Fruit fly (Drosophila melanogaster) whole organism, embryonic: ENCODE results near the gene CG32276.

Experiments
- BEAF-32 ChIP-seq: fragments of 200-800 bp; sonication (Bioruptor generic); optimal IDR thresholded peaks from 3 replicates; lab custom pipeline; 2017; ENCODE audit warnings: missing biosample characterization, missing genetic modification characterization, mild to moderate bottlenecking, moderate library complexity, missing genetic modification reagents
- Bgb ChIP-seq: fragments of 200-800 bp; sonication (Bioruptor generic); IDR thresholded peaks from 2 replicates; pipeline ENCODE4 v1.3.6; 2022; ENCODE audit warnings: missing biosample characterization, missing genetic modification characterization; ENCODE audit not compliant: partially characterized antibody
- Blimp-1 ChIP-seq: fragments of 200-800 bp; sonication (Bioruptor generic); optimal IDR thresholded peaks from 3 replicates; lab custom pipeline; 2018; ENCODE audit warnings: missing biosample characterization, missing genetic modification characterization, mild to moderate bottlenecking, moderate library complexity, missing genetic modification reagents
- CG12071 ChIP-seq: fragments of 200-800 bp; sonication (Bioruptor generic); optimal IDR thresholded peaks from 3 replicates; lab custom pipeline; 2018; ENCODE audit warnings: missing biosample characterization, mild to moderate bottlenecking, missing genetic modification characterization
- CG13287 ChIP-seq: fragments of 200-800 bp; sonication (Bioruptor generic); IDR thresholded peaks from 2 replicates; pipeline ENCODE4 v1.3.6; 2022; ENCODE audit warnings: missing biosample characterization, missing genetic modification characterization; ENCODE audit not compliant: partially characterized antibody
- CG14441 ChIP-seq: fragments of 200-800 bp; sonication (Bioruptor generic); IDR thresholded peaks from 2 replicates; pipeline ENCODE4 v1.3.6; 2022; ENCODE audit warnings: missing biosample characterization, missing genetic modification characterization
- CG14860 ChIP-seq: fragments of 200-800 bp; sonication (Bioruptor generic); IDR thresholded peaks from 3 replicates; pipeline ENCODE4 v1.3.6; 2022; ENCODE audit warnings: missing biosample characterization, missing genetic modification characterization; ENCODE audit not compliant: partially characterized antibody
- CG15073 ChIP-seq: fragments of 200-800 bp; sonication (Bioruptor generic); optimal IDR thresholded peaks from 2 replicates; lab custom pipeline; 2016; ENCODE audit warnings: missing biosample characterization, missing genetic modification characterization
- CG17385 ChIP-seq: fragments of 200-800 bp; sonication (Bioruptor generic); optimal IDR thresholded peaks from 3 replicates; lab custom pipeline; 2018; ENCODE audit warnings: missing biosample characterization, mild to moderate bottlenecking, missing genetic modification characterization
- CG17802 ChIP-seq: fragments of 200-800 bp; sonication (Bioruptor generic); optimal IDR thresholded peaks from 2 replicates; lab custom pipeline; 2018; ENCODE audit warnings: missing biosample characterization, mild to moderate bottlenecking, missing genetic modification characterization, moderate library complexity
- CG18619 ChIP-seq: fragments of 200-800 bp; sonication (Bioruptor generic); optimal IDR thresholded peaks from 3 replicates; lab custom pipeline; 2017; ENCODE audit warnings: missing biosample characterization, mild to moderate bottlenecking, missing genetic modification characterization
- CG2129 ChIP-seq: fragments of 200-800 bp; sonication (Bioruptor generic); IDR thresholded peaks from 2 replicates; pipeline ENCODE4 v1.3.6; 2022; ENCODE audit warnings: missing biosample characterization, missing genetic modification characterization; ENCODE audit not compliant: partially characterized antibody
- CG2889 ChIP-seq: fragments of 200-800 bp; sonication (Bioruptor generic); IDR thresholded peaks from 3 replicates; pipeline ENCODE4 v1.3.6; 2022; ENCODE audit warnings: missing biosample characterization, missing genetic modification characterization
- CG30403 ChIP-seq: fragments of 200-800 bp; sonication (Bioruptor generic); optimal IDR thresholded peaks from 3 replicates; lab custom pipeline; 2016; ENCODE audit warnings: missing biosample characterization, missing genetic modification characterization
- CG3065 ChIP-seq: fragments of 200-800 bp; sonication (Bioruptor generic); optimal IDR thresholded peaks from 2 replicates; lab custom pipeline; 2016; ENCODE audit warnings: missing biosample characterization, missing genetic modification characterization
- CG32767 ChIP-seq: fragments of 200-800 bp; sonication (Bioruptor generic); IDR thresholded peaks from 2 replicates; pipeline ENCODE4 v1.3.6; 2022; ENCODE audit warnings: missing biosample characterization, missing genetic modification characterization
- CG4328 ChIP-seq: fragments of 200-800 bp; sonication (Bioruptor generic); optimal IDR thresholded peaks from 3 replicates; lab custom pipeline; 2017; ENCODE audit warnings: missing biosample characterization, missing genetic modification reagents, missing genetic modification characterization
- CG4730 ChIP-seq: fragments of 200-800 bp; sonication (Bioruptor generic); IDR thresholded peaks from 2 replicates; pipeline ENCODE4 v1.3.6; 2022; ENCODE audit warnings: missing biosample characterization, missing genetic modification characterization
- CG8388 ChIP-seq: fragments of 200-800 bp; sonication (Bioruptor generic); optimal IDR thresholded peaks from 2 replicates; lab custom pipeline; 2019; ENCODE audit warnings: missing biosample characterization, mild to moderate bottlenecking, missing genetic modification characterization, moderate library complexity
- D19B ChIP-seq: fragments of 200-800 bp; sonication (Bioruptor generic); optimal IDR thresholded peaks from 2 replicates; lab custom pipeline; 2017; ENCODE audit warnings: missing biosample characterization, mild to moderate bottlenecking, missing genetic modification characterization
- Dll ChIP-seq: fragments of 200-800 bp; sonication (Bioruptor generic); IDR thresholded peaks from 4 replicates; pipeline ENCODE4 v1.3.6; 2022; ENCODE audit warnings: missing biosample characterization, missing genetic modification characterization; ENCODE audit not compliant: partially characterized antibody
- Doc3 ChIP-seq: fragments of 200-800 bp; sonication (Bioruptor generic); IDR thresholded peaks from 3 replicates; pipeline ENCODE4 v1.3.6; 2022; ENCODE audit warnings: missing biosample characterization, missing genetic modification characterization; ENCODE audit not compliant: partially characterized antibody
- Dp ChIP-seq: fragments of 200-800 bp; sonication (Bioruptor generic); optimal IDR thresholded peaks from 2 replicates; lab custom pipeline; 2018; ENCODE audit warnings: missing biosample characterization, mild to moderate bottlenecking, missing genetic modification characterization, moderate library complexity
- Dref ChIP-seq: fragments of 200-800 bp; sonication (Bioruptor generic); IDR thresholded peaks from 2 replicates; pipeline ENCODE4 v1.3.6; 2022; ENCODE audit warnings: missing biosample characterization, missing genetic modification characterization
- MBD-R2 ChIP-seq: fragments of 200-800 bp; sonication (Bioruptor generic); IDR thresholded peaks from 2 replicates; pipeline ENCODE4 v1.3.6; 2022; ENCODE audit warnings: missing biosample characterization, missing genetic modification characterization
- MESR4 ChIP-seq: fragments of 200-800 bp; sonication (Bioruptor generic); optimal IDR thresholded peaks from 2 replicates; lab custom pipeline; 2018; ENCODE audit warnings: missing biosample characterization, mild to moderate bottlenecking, missing genetic modification characterization, moderate library complexity
- Med ChIP-seq: fragments of 200-800 bp; sonication (Bioruptor generic); peaks from one replicate; lab custom pipeline; 2016; ENCODE audit warnings: missing biosample characterization, missing genetic modification characterization, mild to moderate bottlenecking, inconsistent platforms, moderate library complexity
- Mrtf ChIP-seq: fragments of 200-800 bp; sonication (Bioruptor generic); IDR thresholded peaks from 3 replicates; pipeline ENCODE4 v1.3.6; 2022; ENCODE audit warnings: missing biosample characterization, missing genetic modification characterization
- Sry-δ ChIP-seq: fragments of 200-800 bp; sonication (Bioruptor generic); optimal IDR thresholded peaks from 2 replicates; lab custom pipeline; 2016; ENCODE audit warnings: missing biosample characterization, missing genetic modification characterization
- Stat92E ChIP-seq, 3 experiments: fragments of >200 bp in 2 of 3; fragments of 200-800 bp in 1 of 3; sonication (Bioruptor generic) in 1 of 3; optimal IDR thresholded peaks; 2 replicates each; lab custom pipeline; 2017 to 2019; ENCODE audit warnings: missing biosample characterization in 3 of 3, missing genetic modification characterization in 3 of 3, mild to moderate bottlenecking in 1 of 3, moderate library complexity in 1 of 3
- Trl ChIP-seq, 3 experiments: fragments of >200 bp in 2 of 3; fragments of 200-800 bp in 1 of 3; sonication (Bioruptor generic) in 1 of 3; optimal IDR thresholded peaks; 2 replicates in 1 of 3; 3 replicates in 2 of 3; lab custom pipeline; 2016 to 2017; ENCODE audit warnings: missing biosample characterization in 1 of 3, missing genetic modification characterization in 1 of 3
- amos ChIP-seq: fragments of 200-800 bp; sonication (Bioruptor generic); IDR thresholded peaks from 2 replicates; pipeline ENCODE4 v1.3.6; 2022; ENCODE audit warnings: missing biosample characterization, missing genetic modification characterization; ENCODE audit not compliant: partially characterized antibody
- ash1 ChIP-seq: fragments of 200-800 bp; sonication (Bioruptor generic); optimal IDR thresholded peaks from 2 replicates; lab custom pipeline; 2018; ENCODE audit warnings: missing biosample characterization, mild to moderate bottlenecking, missing genetic modification characterization
- bbx ChIP-seq: fragments of 200-800 bp; sonication (Bioruptor generic); IDR thresholded peaks from 2 replicates; pipeline ENCODE4 v1.3.6; 2022; ENCODE audit warnings: missing biosample characterization, missing genetic modification characterization; ENCODE audit not compliant: partially characterized antibody
- btn ChIP-seq: fragments of 200-800 bp; sonication (Bioruptor generic); optimal IDR thresholded peaks from 2 replicates; lab custom pipeline; 2016; ENCODE audit warnings: missing biosample characterization, missing genetic modification characterization
- gcm2 ChIP-seq: fragments of 200-800 bp; sonication (Bioruptor generic); optimal IDR thresholded peaks from 2 replicates; lab custom pipeline; 2016; ENCODE audit warnings: missing biosample characterization, missing genetic modification characterization
- lola ChIP-seq, 3 experiments: fragments of >200 bp in 2 of 3; fragments of 200-800 bp in 1 of 3; sonication (Bioruptor generic) in 1 of 3; optimal IDR thresholded peaks; 2 replicates each; lab custom pipeline; 2017 to 2019; ENCODE audit warnings: missing biosample characterization in 3 of 3, missing genetic modification characterization in 3 of 3, mild to moderate bottlenecking in 1 of 3, moderate library complexity in 1 of 3
- nerfin-1 ChIP-seq: fragments of 200-800 bp; sonication (Bioruptor generic); optimal IDR thresholded peaks from 3 replicates; lab custom pipeline; 2019; ENCODE audit warnings: missing biosample characterization, mild to moderate bottlenecking, missing genetic modification characterization, moderate library complexity
- row ChIP-seq: fragments of 200-800 bp; sonication (Bioruptor generic); IDR thresholded peaks from 3 replicates; pipeline ENCODE4 v1.3.6; 2022; ENCODE audit warnings: missing biosample characterization, missing genetic modification characterization
- stwl ChIP-seq: fragments of 200-800 bp; sonication (Bioruptor generic); optimal IDR thresholded peaks from 3 replicates; lab custom pipeline; 2018; ENCODE audit warnings: missing biosample characterization, mild to moderate bottlenecking, missing genetic modification characterization, moderate library complexity
- trem ChIP-seq: fragments of 200-800 bp; optimal IDR thresholded peaks from 3 replicates; lab custom pipeline; 2019; ENCODE audit warnings: missing biosample characterization, mild to moderate bottlenecking, missing genetic modification characterization, moderate library complexity
- unc-4 ChIP-seq: fragments of 200-800 bp; sonication (Bioruptor generic); IDR thresholded peaks from 2 replicates; pipeline ENCODE4 v1.3.6; 2022; ENCODE audit warnings: missing biosample characterization, missing genetic modification characterization; ENCODE audit not compliant: partially characterized antibody

The CG32276 gene

DNA sequence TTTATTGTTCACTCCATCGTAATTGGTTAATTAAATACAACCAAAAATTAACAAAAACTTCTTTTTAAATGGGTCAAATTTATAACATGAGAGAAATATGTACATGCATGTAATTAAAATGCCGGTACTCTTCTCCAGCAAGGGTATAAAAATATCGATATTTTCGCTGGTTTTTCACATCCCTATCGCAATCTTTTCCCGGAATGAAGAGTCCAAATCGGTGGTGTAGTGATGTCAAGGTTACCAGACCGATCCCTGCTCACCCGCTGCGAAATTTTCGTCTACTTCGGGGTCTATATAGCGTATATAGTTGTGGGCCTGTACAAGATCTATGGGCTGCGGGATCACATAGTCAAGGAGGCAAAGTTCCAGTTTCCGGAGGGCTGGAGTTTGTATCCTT, 36.9 kb downstream of the CG32276 start, which contains the start of gene rasp (continued):
- TF ChIP-seq Med (GFP tag; lab: Kevin White, UChicago) (peak; percentile 44), CG2129 (GFP tag; lab: Robert Waterston, UW) (peak; percentile 47), CG32767 (GFP tag; lab: Robert Waterston, UW) (no peak), CG15073 (GFP tag; lab: Kevin White, UChicago) (no peak), amos (GFP tag; lab: Robert Waterston, UW) (peak; percentile 48), Dref (peak; percentile 56), ash1 (GFP tag; lab: Kevin White, UChicago) (no peak), Mrtf (GFP tag; lab: Robert Waterston, UW) (no peak), row (GFP tag; lab: Robert Waterston, UW) (0 out of 3 replicates have a peak, but pooled peaks have one; percentile 16), MBD-R2 (peak; percentile 51), Trl (optimal IDR thresholded peaks at IDR 0.05; lab: Kevin White, UChicago) (no peak), Trl (GFP tag; optimal IDR thresholded peaks at IDR 0.05; lab: Kevin White, UChicago) (no peak), gcm2 (no peak), CG3065 (GFP tag; lab: Kevin White, UChicago) (no peak), CG8388 (GFP tag; lab: Kevin White, UChicago) (no peak), CG2889 (GFP tag; lab: Robert Waterston, UW) (no peak), CG14860 (no peak), btn (GFP tag; lab: Kevin White, UChicago) (no peak), Blimp-1 (no peak), nerfin-1 (tag; lab: Kevin White, UChicago) (peak; percentile 34), CG12071 (GFP tag; lab: Kevin White, UChicago) (no peak), stwl (tag; lab: Kevin White, UChicago) (peak; percentile 33), bbx (GFP tag; lab: Robert Waterston, UW) (peak; percentile 45; the same call in 1 of the 2 replicates), Dll (GFP tag; lab: Robert Waterston, UW) (peak; percentile 65; the same call in 3 of the 4 replicates), Doc3 (0 out of 3 replicates have a peak, but pooled peaks have one; percentile 38), Dp (GFP tag; lab: Kevin White, UChicago) (no peak), CG17385 (GFP tag; lab: Kevin White, UChicago) (no peak), Sry-δ (GFP tag; lab: Kevin White, UChicago) (peak; percentile 79), Bgb (GFP tag; lab: Robert Waterston, UW) (no peak), CG30403 (no peak), CG17802 (tag; lab: Kevin White, UChicago) (no peak), CG4730 (GFP tag; lab: Robert Waterston, UW) (no peak), CG18619 (GFP tag; lab: Kevin White, UChicago) (no peak), trem (tag; lab: Kevin White, UChicago) (peak; percentile 11), Stat92E (GFP tag; optimal IDR thresholded peaks at IDR 0.05; lab: Kevin White, UChicago) (peak in 1 of 3 experiments; percentile 8), BEAF-32 (GFP tag; lab: Kevin White, UChicago) (peak; percentile 63), CG13287 (GFP tag; lab: Robert Waterston, UW) (peak; percentile 49), CG4328 (GFP tag; lab: Kevin White, UChicago) (no peak), D19B (no peak), unc-4 (GFP tag; lab: Robert Waterston, UW) (peak; percentile 45), lola (GFP tag; optimal IDR thresholded peaks at IDR 0.05; lab: Kevin White, UChicago) (no peak), MESR4 (GFP tag; lab: Kevin White, UChicago) (peak; percentile 48), CG14441 (no peak)
